Worm (Caenorhabditis elegans): ENCODE measurements around the gene twk-35.

twk-35 gene

ce11 chrV:20837765-20838164 lies 25.0 kb upstream of the twk-35 start, which contains the start of gene mrps-12:
Gene mrps-12, plus strand, starts transcription at chrV:20838080.
- TF ChIP-seq lin-15B (tag; optimal IDR thresholded peaks at IDR 0.05), result peak; percentile 34
- TF ChIP-seq elt-1 (tag; optimal IDR thresholded peaks at IDR 0.05), result no peak
- no peak for TF ChIP-seq pqm-1 (tag; optimal IDR thresholded peaks at IDR 0.05)
- peak; percentile 46 for TF ChIP-seq nfya-1 (tag; optimal IDR thresholded peaks at IDR 0.05; ENCODE audit: insufficient read depth)
- TF ChIP-seq egl-5 (tag; optimal IDR thresholded peaks at IDR 0.05), result no peak
- TF ChIP-seq ceh-28 (tag; optimal IDR thresholded peaks at IDR 0.05), result peak; percentile 36

DNA sequence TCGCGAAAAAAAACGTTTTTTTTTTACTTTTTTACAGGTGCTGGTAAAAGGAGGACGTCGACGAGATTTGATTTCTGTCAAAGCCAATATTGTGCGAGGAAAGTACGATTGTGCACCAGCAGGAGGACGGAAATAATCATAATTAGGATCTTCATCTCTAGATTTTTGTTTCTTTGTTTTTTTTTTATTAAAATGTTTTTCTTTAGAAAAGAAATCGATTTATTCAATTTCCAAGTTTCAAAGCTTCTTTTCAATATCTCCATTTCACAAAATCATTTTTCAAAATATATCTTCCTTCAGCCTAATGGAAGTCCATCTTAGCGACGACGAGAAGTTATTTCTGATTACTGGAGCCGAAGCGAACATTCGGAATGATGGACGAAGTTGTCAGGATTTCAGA lies 24.2 kb upstream of the twk-35 start, which contains the start of gene exos-7:
Gene exos-7, plus strand, starts transcription at position 301 of the 400 bp plus-strand sequence.
- TF ChIP-seq egl-5 (tag; optimal IDR thresholded peaks at IDR 0.05) (no peak), lin-39 (tag; optimal IDR thresholded peaks at IDR 0.05) (no peak), tbx-2 (tag; optimal IDR thresholded peaks at IDR 0.05) (no peak), ztf-4 (tag; optimal IDR thresholded peaks at IDR 0.05) (no peak), eor-1 (tag; optimal IDR thresholded peaks at IDR 0.05) (no peak), fkh-10 (GFP tag; optimal IDR thresholded peaks at IDR 0.05) (no peak), ceh-82 (tag; optimal IDR thresholded peaks at IDR 0.05) (no peak), mdl-1 (tag; optimal IDR thresholded peaks at IDR 0.05) (no peak), nhr-25 (tag; optimal IDR thresholded peaks at IDR 0.05) (no peak), jun-1 (tag; optimal IDR thresholded peaks at IDR 0.05) (no peak), nhr-23 (tag; optimal IDR thresholded peaks at IDR 0.05) (no peak), ceh-28 (tag; optimal IDR thresholded peaks at IDR 0.05) (no peak), skn-1 (tag; optimal IDR thresholded peaks at IDR 0.05) (no peak), lin-15B (tag; optimal IDR thresholded peaks at IDR 0.05) (no peak), elt-1 (tag; optimal IDR thresholded peaks at IDR 0.05) (no peak), nhr-43 (tag; optimal IDR thresholded peaks at IDR 0.05; ENCODE audit: poor library complexity, severe bottlenecking) (no peak), nhr-237 (tag; optimal IDR thresholded peaks at IDR 0.05) (no peak), egl-27 (tag; optimal IDR thresholded peaks at IDR 0.05) (no peak)

ce11 chrV:20841484-20841883 lies 21.3 kb upstream of the twk-35 start:
- TF ChIP-seq R02D3.7 (tag; optimal IDR thresholded peaks at IDR 0.05) (no peak), eor-1 (tag; optimal IDR thresholded peaks at IDR 0.05) (no peak), ztf-11 (tag; optimal IDR thresholded peaks at IDR 0.05) (no peak), nhr-23 (tag; optimal IDR thresholded peaks at IDR 0.05) (no peak), nhr-76 (tag; optimal IDR thresholded peaks at IDR 0.05) (no peak), snpc-4 (tag; optimal IDR thresholded peaks at IDR 0.05) (no peak), nhr-12 (tag; optimal IDR thresholded peaks at IDR 0.05) (no peak), nhr-25 (tag; optimal IDR thresholded peaks at IDR 0.05) (no peak)

DNA sequence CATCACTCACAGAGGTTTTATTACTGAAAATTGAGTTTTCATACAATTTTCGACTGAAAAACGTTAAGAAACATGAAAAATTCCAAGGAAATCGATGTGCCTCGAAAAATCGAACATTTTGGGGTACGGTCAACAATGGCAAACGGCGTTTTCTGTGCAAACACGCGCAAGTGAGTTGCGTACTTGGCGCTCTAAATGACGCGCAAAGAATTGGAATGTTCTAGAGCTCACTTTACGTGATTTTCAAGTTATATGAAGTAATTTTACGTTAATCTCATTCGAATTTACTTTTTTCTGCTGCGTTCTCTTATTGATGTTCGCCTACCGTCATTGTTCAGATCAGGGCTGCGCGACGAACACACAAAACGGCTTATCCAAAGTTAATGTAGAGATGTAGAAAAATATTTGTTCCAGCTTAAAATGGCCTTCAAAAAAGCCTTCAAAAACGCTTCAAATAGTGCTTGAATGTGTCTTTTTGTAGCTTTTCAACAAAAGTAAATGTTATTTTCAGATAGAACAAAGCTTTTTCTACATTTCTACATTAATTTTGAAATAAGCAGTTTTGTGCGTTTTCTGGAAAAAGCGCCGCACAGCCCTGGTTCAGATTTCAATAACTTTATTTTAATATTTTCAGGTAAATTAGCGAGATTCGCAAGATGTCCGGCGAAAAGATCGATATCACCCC lies 17.1 kb upstream of the twk-35 start, which contains the start of the genes F31D4.2 and fkb-6:
Gene F31D4.2, minus strand, starts transcription at position 23 of the 685 bp plus-strand sequence.
Gene fkb-6, plus strand, starts transcription at position 635 of the 685 bp plus-strand sequence.
- TF ChIP-seq nhr-23 (tag; optimal IDR thresholded peaks at IDR 0.05), result peak; percentile 48
- no peak for TF ChIP-seq aly-2 (tag; optimal IDR thresholded peaks at IDR 0.05)
- TF ChIP-seq nhr-25 (tag; optimal IDR thresholded peaks at IDR 0.05), result peak; percentile 82
- TF ChIP-seq nhr-76 (tag; optimal IDR thresholded peaks at IDR 0.05), result no peak
- no peak for TF ChIP-seq nhr-67 (tag; optimal IDR thresholded peaks at IDR 0.05)
- peak; percentile 41 for TF ChIP-seq elt-2 (tag; optimal IDR thresholded peaks at IDR 0.05)
- TF ChIP-seq egl-27 (tag; optimal IDR thresholded peaks at IDR 0.05), result peak; percentile 7
- TF ChIP-seq jun-1 (tag; optimal IDR thresholded peaks at IDR 0.05), result peak; percentile 43
- no peak for TF ChIP-seq eor-1 (tag; optimal IDR thresholded peaks at IDR 0.05)
- no peak for TF ChIP-seq fkh-2 (tag; optimal IDR thresholded peaks at IDR 0.05)
- TF ChIP-seq tbx-2 (tag; optimal IDR thresholded peaks at IDR 0.05), result no peak
- TF ChIP-seq nhr-43 (tag; optimal IDR thresholded peaks at IDR 0.05; ENCODE audit: poor library complexity, severe bottlenecking), result peak; percentile 37
- TF ChIP-seq nhr-77 (tag; optimal IDR thresholded peaks at IDR 0.05), result no peak
- no peak for TF ChIP-seq ZK546.5 (tag; optimal IDR thresholded peaks at IDR 0.05)
- TF ChIP-seq hmg-11 (tag; optimal IDR thresholded peaks at IDR 0.05), result peak; percentile 84
- no peak for TF ChIP-seq pqm-1 (tag; optimal IDR thresholded peaks at IDR 0.05)
- TF ChIP-seq zag-1 (tag; optimal IDR thresholded peaks at IDR 0.05), result no peak
- peak; percentile 76 for TF ChIP-seq ceh-28 (tag; optimal IDR thresholded peaks at IDR 0.05)
- no peak for TF ChIP-seq elt-3 (tag; optimal IDR thresholded peaks at IDR 0.05)
- TF ChIP-seq nhr-237 (tag; optimal IDR thresholded peaks at IDR 0.05), result no peak
- TF ChIP-seq sea-2 (GFP tag; optimal IDR thresholded peaks at IDR 0.05), result no peak
- no peak for TF ChIP-seq ztf-11 (tag; optimal IDR thresholded peaks at IDR 0.05)
- no peak for TF ChIP-seq nhr-11 (tag; optimal IDR thresholded peaks at IDR 0.05)
- TF ChIP-seq pha-4 (tag; optimal IDR thresholded peaks at IDR 0.05), result peak; percentile 72
- no peak for TF ChIP-seq ceh-16 (tag; optimal IDR thresholded peaks at IDR 0.05)
- no peak for TF ChIP-seq fos-1 (tag; optimal IDR thresholded peaks at IDR 0.05)
- peak; percentile 74 for TF ChIP-seq fkh-10 (GFP tag; optimal IDR thresholded peaks at IDR 0.05)
- no peak for TF ChIP-seq daf-12 (tag; optimal IDR thresholded peaks at IDR 0.05)
- peak; percentile 1 for TF ChIP-seq ztf-4 (tag; optimal IDR thresholded peaks at IDR 0.05)
- TF ChIP-seq mml-1 (tag; optimal IDR thresholded peaks at IDR 0.05), result no peak
- TF ChIP-seq egl-5 (tag; optimal IDR thresholded peaks at IDR 0.05), result peak; percentile 45
- peak; percentile 52 for TF ChIP-seq snpc-4 (tag; optimal IDR thresholded peaks at IDR 0.05)
- TF ChIP-seq ama-1 (optimal IDR thresholded peaks at IDR 0.05), result no peak
- no peak for TF ChIP-seq ceh-82 (tag; optimal IDR thresholded peaks at IDR 0.05)
- no peak for TF ChIP-seq elt-1 (tag; optimal IDR thresholded peaks at IDR 0.05)
- TF ChIP-seq unc-62 (GFP tag; optimal IDR thresholded peaks at IDR 0.05), result no peak
- peak; percentile 3 for TF ChIP-seq skn-1 (tag; optimal IDR thresholded peaks at IDR 0.05)

Measured in whole organism, L3 larva.